Fruit fly (Drosophila melanogaster): ENCODE results near the gene trx.

Gene trx

dm6 chr3R:14326250-14327112 lies 39.8 kb upstream of the trx start, which contains the start of the genes Afti and ATPsynE:
TSS of gene Afti (minus strand) at chr3R:14326689.
TSS of gene ATPsynE (plus strand) at chr3R:14326947.
- peak; percentile 71 for TF ChIP-seq acj6 (GFP tag; optimal IDR thresholded peaks at IDR 0.05)
- peak; percentile 18; the same call in 1 of the 2 replicates for TF ChIP-seq Gug (GFP tag; IDR thresholded peaks at IDR 0.05)
- TF ChIP-seq net (GFP tag; optimal IDR thresholded peaks at IDR 0.05): peak; percentile 37
- no peak for TF ChIP-seq CG3919 (GFP tag; optimal IDR thresholded peaks at IDR 0.05)
- TF ChIP-seq CG8119 (GFP tag; IDR thresholded peaks at IDR 0.05): no peak
- no peak for TF ChIP-seq CG6808 (GFP tag; optimal IDR thresholded peaks at IDR 0.05)
- no peak for TF ChIP-seq spab (GFP tag; optimal IDR thresholded peaks at IDR 0.05)
- TF ChIP-seq vri (GFP tag; optimal IDR thresholded peaks at IDR 0.05): no peak
- TF ChIP-seq fd59A (GFP tag; optimal IDR thresholded peaks at IDR 0.05): peak; percentile 24
- no peak for TF ChIP-seq OdsH (GFP tag; optimal IDR thresholded peaks at IDR 0.05)
- no peak for TF ChIP-seq Hr38 (GFP tag; optimal IDR thresholded peaks at IDR 0.05)
- TF ChIP-seq Hr4 (GFP tag; optimal IDR thresholded peaks at IDR 0.05): no peak
- no peak for TF ChIP-seq CG9139 (GFP tag; optimal IDR thresholded peaks at IDR 0.05)
- TF ChIP-seq salr (GFP tag; optimal IDR thresholded peaks at IDR 0.05): peak in 1 of 2 experiments; percentile 36
- no peak for TF ChIP-seq Smox (GFP tag; optimal IDR thresholded peaks at IDR 0.05)
- no peak for TF ChIP-seq dac (GFP tag; optimal IDR thresholded peaks at IDR 0.05)
- peak; percentile 75 for TF ChIP-seq lz (GFP tag; optimal IDR thresholded peaks at IDR 0.05)
- TF ChIP-seq Met (GFP tag; optimal IDR thresholded peaks at IDR 0.05): no peak
- peak; percentile 62 for TF ChIP-seq Eip78C (GFP tag)
- TF ChIP-seq Sox102F (GFP tag; optimal IDR thresholded peaks at IDR 0.05): no peak
- no peak for TF ChIP-seq CG10631 (GFP tag; optimal IDR thresholded peaks at IDR 0.05)
- peak; percentile 54 for TF ChIP-seq topi (GFP tag; optimal IDR thresholded peaks at IDR 0.05)
- no peak for TF ChIP-seq CG8319 (GFP tag; optimal IDR thresholded peaks at IDR 0.05)
- peak; percentile 85 for TF ChIP-seq CG31627 (GFP tag; optimal IDR thresholded peaks at IDR 0.05)
- peak; percentile 66 for TF ChIP-seq CG3032 (tag; optimal IDR thresholded peaks at IDR 0.05)
- peak; percentile 34 for TF ChIP-seq CG7368 (GFP tag; optimal IDR thresholded peaks at IDR 0.05)
- no peak for TF ChIP-seq CG6276 (GFP tag; optimal IDR thresholded peaks at IDR 0.05)
- TF ChIP-seq pdm3 (GFP tag; optimal IDR thresholded peaks at IDR 0.05): no peak
- TF ChIP-seq ss (GFP tag; optimal IDR thresholded peaks at IDR 0.05): no peak
- TF ChIP-seq Lpt (GFP tag; optimal IDR thresholded peaks at IDR 0.05): no peak
- TF ChIP-seq CG32006 (GFP tag; optimal IDR thresholded peaks at IDR 0.05): no peak
- TF ChIP-seq Ets96B (tag; optimal IDR thresholded peaks at IDR 0.05): peak; percentile 32
- TF ChIP-seq Eip75B (GFP tag; optimal IDR thresholded peaks at IDR 0.05): no peak
- TF ChIP-seq CG6163 (GFP tag; IDR thresholded peaks at IDR 0.05): peak; percentile 69; the same call in 1 of the 3 replicates
- TF ChIP-seq cyc (GFP tag; optimal IDR thresholded peaks at IDR 0.05): peak; percentile 80
- no peak for TF ChIP-seq svp (GFP tag)
- TF ChIP-seq CG11762 (GFP tag; optimal IDR thresholded peaks at IDR 0.05; ENCODE audit: insufficient read depth): peak; percentile 44
- TF ChIP-seq CG4318 (GFP tag; optimal IDR thresholded peaks at IDR 0.05): no peak
- TF ChIP-seq CG34406 (GFP tag; optimal IDR thresholded peaks at IDR 0.05): peak; percentile 30
- TF ChIP-seq Eip93F (GFP tag; optimal IDR thresholded peaks at IDR 0.05): no peak
- TF ChIP-seq eg (GFP tag; IDR thresholded peaks at IDR 0.05): no peak; the same call in 2 of the 3 replicates
- no peak for TF ChIP-seq Blimp-1 (GFP tag; optimal IDR thresholded peaks at IDR 0.05)
- no peak for TF ChIP-seq dsx (GFP tag; optimal IDR thresholded peaks at IDR 0.05; ENCODE audit: poor library complexity, severe bottlenecking)
- TF ChIP-seq CG10669 (GFP tag; optimal IDR thresholded peaks at IDR 0.05): no peak
- peak; percentile 8 for TF ChIP-seq CG1621 (tag; optimal IDR thresholded peaks at IDR 0.05)
- TF ChIP-seq Sox14 (GFP tag; optimal IDR thresholded peaks at IDR 0.05): peak; percentile 67
- TF ChIP-seq Ets21C (GFP tag; optimal IDR thresholded peaks at IDR 0.05): no peak
- TF ChIP-seq fd85E (GFP tag; optimal IDR thresholded peaks at IDR 0.05): no peak
- TF ChIP-seq Hr39 (GFP tag; optimal IDR thresholded peaks at IDR 0.05): peak; percentile 79
- TF ChIP-seq CG8632 (GFP tag; optimal IDR thresholded peaks at IDR 0.05): peak; percentile 54
